Fruit fly (Drosophila melanogaster): ENCODE results near the gene Uros2.

Uros2 gene

DNA sequence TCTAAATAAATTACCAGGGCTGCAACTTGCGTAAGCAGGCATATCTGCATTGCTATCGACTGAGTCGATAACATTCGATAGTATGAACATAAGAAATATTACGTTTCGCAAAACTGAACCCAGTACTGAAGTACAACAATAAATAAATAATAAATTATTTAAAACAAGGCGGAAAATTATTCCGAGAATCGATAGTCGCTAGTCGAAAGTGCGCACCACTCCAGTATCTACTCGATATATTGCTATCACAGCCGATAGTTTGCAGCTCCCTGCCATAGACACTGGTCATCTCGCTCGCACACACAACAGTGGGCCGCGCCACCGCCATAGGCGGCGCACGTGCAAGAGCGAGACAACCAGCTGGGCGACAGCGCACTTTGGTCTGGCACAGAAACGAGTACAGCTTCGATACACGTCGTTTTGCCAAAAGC lies 5.1 kb downstream of the Uros2 start, which contains the start of gene nsl1 (continued):
- TF ChIP-seq MESR4 (GFP tag; optimal IDR thresholded peaks at IDR 0.05): peak; percentile 23
- TF ChIP-seq Myb (GFP tag; optimal IDR thresholded peaks at IDR 0.05): no peak
- peak; percentile 11 for TF ChIP-seq Hsf (GFP tag; optimal IDR thresholded peaks at IDR 0.05)
- 0 out of 2 replicates have a peak, but pooled peaks have one; percentile 6 for TF ChIP-seq esg (GFP tag; conservative IDR thresholded peaks at IDR 0.05)
- peak; percentile 63 for TF ChIP-seq caup (GFP tag; optimal IDR thresholded peaks at IDR 0.05; ENCODE audit: severe bottlenecking)
- TF ChIP-seq Fer2 (tag; optimal IDR thresholded peaks at IDR 0.05): peak; percentile 12
- no peak for TF ChIP-seq fd96Cb (tag; optimal IDR thresholded peaks at IDR 0.05)
- TF ChIP-seq BEAF-32 (GFP tag; optimal IDR thresholded peaks at IDR 0.05): peak; percentile 99
- no peak for TF ChIP-seq dan (GFP tag; IDR thresholded peaks at IDR 0.05)
- TF ChIP-seq CG13287 (GFP tag; IDR thresholded peaks at IDR 0.05; ENCODE audit: partially characterized antibody): peak; percentile 96
- peak; percentile 24 for TF ChIP-seq Antp (GFP tag; optimal IDR thresholded peaks at IDR 0.05)
- peak; percentile 44; the same call in 1 of the 2 replicates for TF ChIP-seq sisA (GFP tag; IDR thresholded peaks at IDR 0.05)
- no peak for TF ChIP-seq pfk (GFP tag; optimal IDR thresholded peaks at IDR 0.05)
- TF ChIP-seq exex (tag; optimal IDR thresholded peaks at IDR 0.05): no peak
- TF ChIP-seq so (GFP tag; IDR thresholded peaks at IDR 0.05): no peak
- peak; percentile 58 for TF ChIP-seq Lhr (GFP tag; optimal IDR thresholded peaks at IDR 0.05)
- TF ChIP-seq zfh1 (GFP tag; IDR thresholded peaks at IDR 0.05): peak; percentile 24; the same call in 1 of the 3 replicates
- TF ChIP-seq dmrt99B (tag; optimal IDR thresholded peaks at IDR 0.05): no peak
- no peak; the same call in 1 of the 2 replicates for TF ChIP-seq GATAe (GFP tag; conservative IDR thresholded peaks at IDR 0.05)
- TF ChIP-seq sob (GFP tag; IDR thresholded peaks at IDR 0.05): peak; percentile 48
- no peak; the same call in 1 of the 2 replicates for TF ChIP-seq Xrp1 (GFP tag; IDR thresholded peaks at IDR 0.05)
- TF ChIP-seq CG33213 (GFP tag; optimal IDR thresholded peaks at IDR 0.05): no peak
- TF ChIP-seq CG32772 (GFP tag; IDR thresholded peaks at IDR 0.05): peak; percentile 41; the same call in 1 of the 2 replicates
- peak; percentile 41; the same call in 1 of the 2 replicates for TF ChIP-seq ttk (GFP tag; IDR thresholded peaks at IDR 0.05)
- TF ChIP-seq Dek (tag; optimal IDR thresholded peaks at IDR 0.05): no peak
- peak; percentile 1 for TF ChIP-seq Abd-B (GFP tag; optimal IDR thresholded peaks at IDR 0.05)
- no peak for TF ChIP-seq dimm (GFP tag; IDR thresholded peaks at IDR 0.05)
- peak; percentile 71 for TF ChIP-seq CG15514 (GFP tag; optimal IDR thresholded peaks at IDR 0.05)
- no peak for TF ChIP-seq CG12071 (GFP tag; optimal IDR thresholded peaks at IDR 0.05)
- peak; percentile 22 for TF ChIP-seq CG15601 (tag; optimal IDR thresholded peaks at IDR 0.05)
- TF ChIP-seq CG13894 (tag; optimal IDR thresholded peaks at IDR 0.05): peak; percentile 11
- TF ChIP-seq CG10959 (GFP tag; IDR thresholded peaks at IDR 0.05): no peak
- peak; percentile 38 for TF ChIP-seq D19A (tag; optimal IDR thresholded peaks at IDR 0.05)
- TF ChIP-seq trem (tag; optimal IDR thresholded peaks at IDR 0.05): peak; percentile 96
- no peak for TF ChIP-seq en (GFP tag; optimal IDR thresholded peaks at IDR 0.05)
- TF ChIP-seq CG2129 (GFP tag; IDR thresholded peaks at IDR 0.05; ENCODE audit: partially characterized antibody): peak; percentile 95
- TF ChIP-seq HLHmδ (GFP tag; optimal IDR thresholded peaks at IDR 0.05): no peak
- TF ChIP-seq NK7.1 (GFP tag; optimal IDR thresholded peaks at IDR 0.05): no peak
- TF ChIP-seq CG8290 (GFP tag; optimal IDR thresholded peaks at IDR 0.05): peak; percentile 35
- peak; percentile 30 to 68 for TF ChIP-seq CG8290 (tag; optimal IDR thresholded peaks at IDR 0.05)
- peak; percentile 94 for TF ChIP-seq CG42726 (GFP tag; IDR thresholded peaks at IDR 0.05; ENCODE audit: partially characterized antibody)
- peak; percentile 90 for TF ChIP-seq Med (GFP tag)
- no peak for TF ChIP-seq her (GFP tag; optimal IDR thresholded peaks at IDR 0.05)
- peak; percentile 44 for TF ChIP-seq ftz-f1 (GFP tag; optimal IDR thresholded peaks at IDR 0.05)
- no peak for TF ChIP-seq CG2875 (GFP tag; optimal IDR thresholded peaks at IDR 0.05)
- TF ChIP-seq sna (GFP tag; IDR thresholded peaks at IDR 0.05; ENCODE audit: partially characterized antibody): peak; percentile 96
- no peak for TF ChIP-seq Sox102F (GFP tag; optimal IDR thresholded peaks at IDR 0.05)
- TF ChIP-seq CG7839 (tag; optimal IDR thresholded peaks at IDR 0.05): peak; percentile 21
- peak; percentile 48 for TF ChIP-seq E2f1 (GFP tag; IDR thresholded peaks at IDR 0.05)
- no peak for TF ChIP-seq CG4707 (GFP tag; optimal IDR thresholded peaks at IDR 0.05)

All from whole organism, embryonic.